Fruit fly (Drosophila melanogaster) whole organism, prepupa: ENCODE data around the gene Jon25Bi.

Experiments used
- Blimp-1 ChIP-seq: fragments of 200-800 bp; sonication (Bioruptor generic); optimal IDR thresholded peaks from 3 replicates; lab custom pipeline; 2017; ENCODE audit warnings: missing biosample characterization, missing genetic modification characterization, mild to moderate bottlenecking, moderate library complexity, missing genetic modification reagents
- CG10631 ChIP-seq: fragments of 200-800 bp; sonication (Bioruptor generic); optimal IDR thresholded peaks from 2 replicates; lab custom pipeline; 2016; ENCODE audit warnings: missing biosample characterization, missing genetic modification characterization
- CG10669 ChIP-seq: fragments of 200-800 bp; sonication (Bioruptor generic); optimal IDR thresholded peaks from 3 replicates; lab custom pipeline; 2018; ENCODE audit warnings: missing biosample characterization, mild to moderate bottlenecking, missing genetic modification characterization, moderate library complexity
- CG11294 ChIP-seq: fragments of 200-800 bp; sonication (Bioruptor generic); IDR thresholded peaks from 2 replicates; pipeline ENCODE4 v1.3.6; 2022; ENCODE audit warnings: missing biosample characterization, missing genetic modification characterization
- CG11762 ChIP-seq: fragments of 200-800 bp; sonication (Bioruptor generic); optimal IDR thresholded peaks from 3 replicates; lab custom pipeline; 2016; ENCODE audit warnings: missing biosample characterization, missing genetic modification characterization; ENCODE audit not compliant: insufficient read depth
- CG11902 ChIP-seq: fragments of 200-800 bp; sonication (Bioruptor generic); optimal IDR thresholded peaks from 3 replicates; lab custom pipeline; 2016; ENCODE audit warnings: missing biosample characterization, missing genetic modification characterization
- CG15336 ChIP-seq: fragments of 200-800 bp; sonication (Bioruptor generic); IDR thresholded peaks from 2 replicates; pipeline ENCODE4 v1.3.6; 2022; ENCODE audit warnings: missing biosample characterization, missing genetic modification characterization
- CG1621 ChIP-seq: fragments of 200-800 bp; sonication (Bioruptor generic); optimal IDR thresholded peaks from 3 replicates; lab custom pipeline; 2018; ENCODE audit warnings: missing biosample characterization, mild to moderate bottlenecking, missing genetic modification characterization
- CG16779 ChIP-seq: fragments of 200-800 bp; sonication (Bioruptor generic); optimal IDR thresholded peaks from 3 replicates; lab custom pipeline; 2017; ENCODE audit warnings: missing biosample characterization, mild to moderate bottlenecking, missing genetic modification characterization
- CG3032 ChIP-seq: fragments of 200-800 bp; optimal IDR thresholded peaks from 2 replicates; lab custom pipeline; 2019; ENCODE audit warnings: missing biosample characterization, mild to moderate bottlenecking, missing genetic modification characterization, moderate library complexity
- CG31627 ChIP-seq: fragments of 200-800 bp; sonication (Bioruptor generic); optimal IDR thresholded peaks from 3 replicates; lab custom pipeline; 2016; ENCODE audit warnings: missing biosample characterization, missing genetic modification characterization
- CG32006 ChIP-seq: fragments of 200-800 bp; sonication (Bioruptor generic); optimal IDR thresholded peaks from 3 replicates; lab custom pipeline; 2017; ENCODE audit warnings: missing biosample characterization, mild to moderate bottlenecking, missing genetic modification characterization
- CG34406 ChIP-seq: fragments of 200-800 bp; sonication (Bioruptor generic); optimal IDR thresholded peaks from 3 replicates; lab custom pipeline; 2016; ENCODE audit warnings: missing biosample characterization, missing genetic modification characterization
- CG3919 ChIP-seq: fragments of 200-800 bp; sonication (Bioruptor generic); optimal IDR thresholded peaks from 3 replicates; lab custom pipeline; 2016; ENCODE audit warnings: missing biosample characterization, missing genetic modification characterization
- CG4318 ChIP-seq: fragments of 200-800 bp; sonication (Bioruptor generic); optimal IDR thresholded peaks from 3 replicates; lab custom pipeline; 2017; ENCODE audit warnings: missing biosample characterization, mild to moderate bottlenecking, missing genetic modification characterization
- CG6163 ChIP-seq: fragments of 200-800 bp; sonication (Bioruptor generic); IDR thresholded peaks from 3 replicates; pipeline ENCODE4 v1.3.6; 2022; ENCODE audit warnings: missing biosample characterization, missing genetic modification characterization
- CG6792 ChIP-seq: fragments of 200-800 bp; sonication (Bioruptor generic); optimal IDR thresholded peaks from 3 replicates; lab custom pipeline; 2016; ENCODE audit warnings: missing biosample characterization, missing genetic modification characterization
- CG6808 ChIP-seq: fragments of 200-800 bp; sonication (Bioruptor generic); optimal IDR thresholded peaks from 3 replicates; lab custom pipeline; 2017; ENCODE audit warnings: missing biosample characterization, missing genetic modification characterization, mild to moderate bottlenecking, moderate library complexity, missing genetic modification reagents
- CG7368 ChIP-seq: fragments of 200-800 bp; sonication (Bioruptor generic); optimal IDR thresholded peaks from 3 replicates; lab custom pipeline; 2016; ENCODE audit warnings: missing biosample characterization, missing genetic modification characterization
- CG8119 ChIP-seq: fragments of 200-800 bp; sonication (Bioruptor generic); IDR thresholded peaks from 3 replicates; pipeline ENCODE4 v1.3.6; 2022; ENCODE audit warnings: missing biosample characterization, missing genetic modification characterization
- CG8319 ChIP-seq: fragments of 200-800 bp; sonication (Bioruptor generic); optimal IDR thresholded peaks from 3 replicates; lab custom pipeline; 2016; ENCODE audit warnings: missing biosample characterization, missing genetic modification characterization
- CG8632 ChIP-seq: fragments of 200-800 bp; sonication (Bioruptor generic); optimal IDR thresholded peaks from 3 replicates; lab custom pipeline; 2016; ENCODE audit warnings: missing biosample characterization, missing genetic modification characterization
- CG9139 ChIP-seq: fragments of 200-800 bp; sonication (Bioruptor generic); optimal IDR thresholded peaks from 3 replicates; lab custom pipeline; 2017; ENCODE audit warnings: missing biosample characterization, mild to moderate bottlenecking, missing genetic modification characterization
- Eip75B ChIP-seq: fragments of 200-800 bp; sonication (Bioruptor generic); optimal IDR thresholded peaks from 3 replicates; lab custom pipeline; 2016; ENCODE audit warnings: missing biosample characterization, missing genetic modification characterization
- Eip78C ChIP-seq: fragments of 200-800 bp; sonication (Bioruptor generic); peaks from one replicate; lab custom pipeline; 2016; ENCODE audit warnings: missing biosample characterization, missing genetic modification characterization
- Eip93F ChIP-seq: fragments of 200-800 bp; sonication (Bioruptor generic); optimal IDR thresholded peaks from 2 replicates; lab custom pipeline; 2016; ENCODE audit warnings: missing biosample characterization, mild to moderate bottlenecking, missing genetic modification characterization
- Ets21C ChIP-seq: fragments of 200-800 bp; sonication (Bioruptor generic); optimal IDR thresholded peaks from 3 replicates; lab custom pipeline; 2016; ENCODE audit warnings: missing biosample characterization, missing genetic modification characterization
- Hr38 ChIP-seq: sonication (Bioruptor generic); optimal IDR thresholded peaks from 2 replicates; lab custom pipeline; 2016; ENCODE audit warnings: missing biosample characterization, missing genetic modification characterization
- Hr39 ChIP-seq: fragments of 200-800 bp; sonication (Bioruptor generic); optimal IDR thresholded peaks from 2 replicates; lab custom pipeline; 2016; ENCODE audit warnings: missing biosample characterization, missing genetic modification characterization
- Hr4 ChIP-seq: fragments of 200-800 bp; sonication (Bioruptor generic); optimal IDR thresholded peaks from 3 replicates; lab custom pipeline; 2016; ENCODE audit warnings: missing biosample characterization, missing genetic modification characterization
- Lpt ChIP-seq: fragments of 200-800 bp; sonication (Bioruptor generic); optimal IDR thresholded peaks from 3 replicates; lab custom pipeline; 2016; ENCODE audit warnings: missing biosample characterization, missing genetic modification characterization
- Met ChIP-seq: fragments of 200-800 bp; sonication (Bioruptor generic); optimal IDR thresholded peaks from 3 replicates; lab custom pipeline; 2016; ENCODE audit warnings: missing biosample characterization, missing genetic modification characterization
- OdsH ChIP-seq: fragments of 200-800 bp; sonication (Bioruptor generic); optimal IDR thresholded peaks from 3 replicates; lab custom pipeline; 2016; ENCODE audit warnings: missing biosample characterization, missing genetic modification characterization
- Smox ChIP-seq: fragments of 200-800 bp; sonication (Bioruptor generic); optimal IDR thresholded peaks from 3 replicates; lab custom pipeline; 2016; ENCODE audit warnings: missing biosample characterization, missing genetic modification characterization
- Sox14 ChIP-seq: fragments of 200-800 bp; sonication (Bioruptor generic); optimal IDR thresholded peaks from 3 replicates; lab custom pipeline; 2016; ENCODE audit warnings: missing biosample characterization, missing genetic modification characterization
- Sox15 ChIP-seq: fragments of 200-800 bp; sonication (Bioruptor generic); optimal IDR thresholded peaks from 3 replicates; lab custom pipeline; 2016; ENCODE audit warnings: missing biosample characterization, missing genetic modification characterization
- achi ChIP-seq: fragments of 200-800 bp; sonication (Bioruptor generic); optimal IDR thresholded peaks from 3 replicates; lab custom pipeline; 2016; ENCODE audit warnings: missing biosample characterization, missing genetic modification characterization
- cyc ChIP-seq: fragments of 200-800 bp; sonication (Bioruptor generic); optimal IDR thresholded peaks from 3 replicates; lab custom pipeline; 2016; ENCODE audit warnings: missing biosample characterization, missing genetic modification characterization
- dac ChIP-seq: fragments of 200-800 bp; sonication (Bioruptor generic); optimal IDR thresholded peaks from 2 replicates; lab custom pipeline; 2017; ENCODE audit warnings: missing biosample characterization, mild to moderate bottlenecking, missing genetic modification characterization
- dsx ChIP-seq: fragments of 200-800 bp; optimal IDR thresholded peaks from 3 replicates; lab custom pipeline; 2019; ENCODE audit warnings: missing biosample characterization, mild to moderate bottlenecking, missing genetic modification characterization, moderate library complexity; ENCODE audit not compliant: poor library complexity, severe bottlenecking
- eg ChIP-seq: fragments of 200-800 bp; sonication (Bioruptor generic); IDR thresholded peaks from 3 replicates; pipeline ENCODE4 v1.3.6; 2022; ENCODE audit warnings: missing biosample characterization, missing genetic modification characterization
- fd59A ChIP-seq: fragments of 200-800 bp; sonication (Bioruptor generic); optimal IDR thresholded peaks from 2 replicates; lab custom pipeline; 2017; ENCODE audit warnings: missing biosample characterization, mild to moderate bottlenecking, missing genetic modification characterization, missing genetic modification reagents
- fd85E ChIP-seq: fragments of 200-800 bp; sonication (Bioruptor generic); optimal IDR thresholded peaks from 3 replicates; lab custom pipeline; 2016; ENCODE audit warnings: missing biosample characterization, missing genetic modification characterization
- fkh ChIP-seq: fragments of 200-800 bp; sonication (Bioruptor generic); optimal IDR thresholded peaks from 3 replicates; lab custom pipeline; 2017; ENCODE audit warnings: missing biosample characterization, mild to moderate bottlenecking, missing genetic modification characterization, moderate library complexity
- lz ChIP-seq: fragments of 200-800 bp; sonication (Bioruptor generic); optimal IDR thresholded peaks from 3 replicates; lab custom pipeline; 2016; ENCODE audit warnings: missing biosample characterization, missing genetic modification characterization
- pdm3 ChIP-seq: fragments of 200-800 bp; sonication (Bioruptor generic); optimal IDR thresholded peaks from 3 replicates; lab custom pipeline; 2016; ENCODE audit warnings: missing biosample characterization, missing genetic modification characterization
- salr ChIP-seq, 2 experiments: fragments of 200-800 bp; sonication (Bioruptor generic); optimal IDR thresholded peaks; 3 replicates each; lab custom pipeline; 2016 to 2018; ENCODE audit warnings: missing biosample characterization in 2 of 2, missing genetic modification characterization in 2 of 2, mild to moderate bottlenecking in 1 of 2
- spab ChIP-seq: fragments of 200-800 bp; sonication (Bioruptor generic); optimal IDR thresholded peaks from 2 replicates; lab custom pipeline; 2017; ENCODE audit warnings: missing biosample characterization, mild to moderate bottlenecking, missing genetic modification characterization, missing genetic modification reagents
- svp ChIP-seq: fragments of 200-800 bp; sonication (Bioruptor generic); peaks from one replicate; lab custom pipeline; 2016; ENCODE audit warnings: missing biosample characterization, missing genetic modification characterization
- topi ChIP-seq: fragments of 200-800 bp; sonication (Bioruptor generic); optimal IDR thresholded peaks from 3 replicates; lab custom pipeline; 2016; ENCODE audit warnings: missing biosample characterization, missing genetic modification characterization
- vri ChIP-seq: fragments of 200-800 bp; sonication (Bioruptor generic); optimal IDR thresholded peaks from 3 replicates; lab custom pipeline; 2016; ENCODE audit warnings: missing biosample characterization, mild to moderate bottlenecking, missing genetic modification characterization

Jon25Bi gene

DNA sequence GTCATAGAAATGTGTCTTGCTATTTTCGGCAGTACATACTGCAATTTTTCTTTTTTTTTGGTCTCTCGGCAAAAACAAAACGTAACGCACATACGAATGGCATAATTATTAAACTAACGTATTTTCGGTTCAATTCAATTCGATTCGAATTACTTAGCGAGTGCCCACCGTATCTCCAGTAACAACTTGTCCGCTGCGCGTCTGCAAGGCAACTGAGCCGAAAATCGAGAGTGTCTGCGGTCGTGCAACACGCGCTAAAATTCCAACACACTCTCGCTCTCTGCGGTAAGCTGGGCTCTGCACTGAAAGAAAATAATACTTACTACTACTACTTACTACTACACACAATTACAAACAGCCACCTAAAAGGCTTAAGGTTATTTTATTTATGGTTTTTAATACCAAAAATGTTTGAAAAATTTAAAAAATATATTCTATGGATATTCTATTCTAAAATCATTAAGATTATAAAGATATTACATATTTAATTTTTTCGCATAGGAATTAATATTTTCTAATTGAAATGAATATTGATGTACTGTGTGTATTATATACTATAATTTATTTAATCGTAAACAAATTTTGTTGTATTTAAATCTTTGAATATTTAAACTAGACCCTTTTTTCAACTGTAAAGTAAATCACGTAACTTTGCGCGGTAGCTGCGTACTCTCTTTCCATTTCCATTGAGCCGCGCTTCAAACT lies 48.2 kb downstream of the Jon25Bi start, which contains the start of gene snsl:
Gene snsl (minus strand): TSS at position 217 of the 705 bp plus-strand sequence.
- TF ChIP-seq achi (GFP tag; lab: Kevin White, UChicago) (peak; percentile 68), CG9139 (peak; percentile 69), CG3919 (GFP tag; lab: Kevin White, UChicago) (peak; percentile 66), OdsH (peak; percentile 67), Eip93F (GFP tag; lab: Kevin White, UChicago) (no peak), Ets21C (GFP tag; lab: Kevin White, UChicago) (no peak), eg (GFP tag; lab: Robert Waterston, UW) (peak; percentile 62; the same call in 2 of the 3 replicates), topi (peak; percentile 11), CG10669 (GFP tag; lab: Kevin White, UChicago) (peak; percentile 28), Sox15 (peak; percentile 50), CG11902 (GFP tag; lab: Kevin White, UChicago) (peak; percentile 11), CG31627 (peak; percentile 11), Eip78C (GFP tag; lab: Kevin White, UChicago) (peak; percentile 89), CG11762 (GFP tag; lab: Kevin White, UChicago) (peak; percentile 35), CG3032 (tag; lab: Kevin White, UChicago) (peak; percentile 80), dsx (GFP tag; lab: Kevin White, UChicago) (peak; percentile 72), lz (peak; percentile 19), salr (GFP tag; optimal IDR thresholded peaks at IDR 0.05; lab: Kevin White, UChicago) (peak in 1 of 2 experiments; percentile 68), CG8119 (GFP tag; lab: Robert Waterston, UW) (peak; percentile 82), CG7368 (peak; percentile 7), Hr38 (GFP tag; lab: Kevin White, UChicago) (no peak), CG6808 (GFP tag; lab: Kevin White, UChicago) (peak; percentile 80), CG16779 (tag; lab: Kevin White, UChicago) (peak; percentile 25), Lpt (GFP tag; lab: Kevin White, UChicago) (peak; percentile 63), CG34406 (GFP tag; lab: Kevin White, UChicago) (peak; percentile 74), fd85E (no peak), CG4318 (GFP tag; lab: Kevin White, UChicago) (peak; percentile 45), cyc (GFP tag; lab: Kevin White, UChicago) (no peak), vri (GFP tag; lab: Kevin White, UChicago) (peak; percentile 36), Hr4 (GFP tag; lab: Kevin White, UChicago) (peak; percentile 43), Eip75B (GFP tag; lab: Kevin White, UChicago) (no peak), Smox (GFP tag; lab: Kevin White, UChicago) (peak; percentile 4), CG6163 (GFP tag; lab: Robert Waterston, UW) (peak; percentile 42; the same call in 1 of the 3 replicates), CG32006 (peak; percentile 83), fd59A (peak; percentile 39), CG8319 (GFP tag; lab: Kevin White, UChicago) (peak; percentile 49), svp (peak; percentile 69), Blimp-1 (peak; percentile 78), dac (GFP tag; lab: Kevin White, UChicago) (peak; percentile 21), fkh (no peak), CG11294 (GFP tag; lab: Robert Waterston, UW) (no peak), pdm3 (GFP tag; lab: Kevin White, UChicago) (peak; percentile 44), Hr39 (peak; percentile 37), CG15336 (GFP tag; lab: Robert Waterston, UW) (peak; percentile 82), CG1621 (tag; lab: Kevin White, UChicago) (peak; percentile 6), CG6792 (GFP tag; lab: Kevin White, UChicago) (peak; percentile 68), CG8632 (GFP tag; lab: Kevin White, UChicago) (peak; percentile 82), Met (GFP tag; lab: Kevin White, UChicago) (peak; percentile 12), spab (GFP tag; lab: Kevin White, UChicago) (peak; percentile 69), Sox14 (no peak), CG10631 (GFP tag; lab: Kevin White, UChicago) (peak; percentile 74)
